Worm (Caenorhabditis elegans) whole organism, L1 larva: ENCODE results near the gene spp-13.

Experiments used
- ama-1 ChIP-seq: fragments of 150-350 bp; optimal IDR thresholded peaks from 2 replicates; lab custom pipeline; 2014
- dpl-1 ChIP-seq, 3 experiments: fragments of 150-350 bp in 2 of 3; sonication (generic microtip) in 1 of 3; optimal IDR thresholded peaks; 2 replicates each; lab custom pipeline; 2014 to 2017; ENCODE audit warnings: missing biosample characterization in 3 of 3, missing genetic modification characterization in 3 of 3, missing genetic modification reagents in 3 of 3
- egl-27 ChIP-seq, 2 experiments: fragments of 150-350 bp in 1 of 2; sonication (generic microtip); optimal IDR thresholded peaks; 3 replicates each; lab custom pipeline; 2017 to 2018; ENCODE audit warnings: missing biosample characterization in 2 of 2, missing genetic modification characterization in 2 of 2, missing genetic modification reagents in 2 of 2
- lin-35 ChIP-seq, 2 experiments: fragments of 150-350 bp; optimal IDR thresholded peaks; 2 replicates each; lab custom pipeline; 2014; ENCODE audit warnings: missing biosample characterization in 2 of 2, missing genetic modification characterization in 2 of 2, missing genetic modification reagents in 2 of 2
- mdl-1 ChIP-seq, 2 experiments: fragments of 150-350 bp; optimal IDR thresholded peaks; 2 replicates each; lab custom pipeline; 2014 to 2017; ENCODE audit warnings: missing biosample characterization in 2 of 2, missing genetic modification characterization in 2 of 2, inconsistent platforms in 1 of 2
- unc-86 ChIP-seq: sonication (generic microtip); optimal IDR thresholded peaks from 2 replicates; lab custom pipeline; 2016; ENCODE audit warnings: missing genetic modification characterization, missing compliant biosample characterization

ce11 chrX:8417727-8418126 is 597 bp downstream of the spp-13 start:
- TF ChIP-seq mdl-1 (tag; optimal IDR thresholded peaks at IDR 0.05; lab: Kevin White, UChicago), result no peak
- TF ChIP-seq lin-35 (GFP tag; optimal IDR thresholded peaks at IDR 0.05; lab: Kevin White, UChicago), result peak in 1 of 2 experiments; percentile 7
- no peak for TF ChIP-seq dpl-1 (GFP tag; optimal IDR thresholded peaks at IDR 0.05; lab: Kevin White, UChicago)
- no peak for TF ChIP-seq egl-27 (tag; optimal IDR thresholded peaks at IDR 0.05; lab: Kevin White, UChicago)
- TF ChIP-seq ama-1 (lab: Kevin White, UChicago), result no peak
- no peak for TF ChIP-seq unc-86 (tag; lab: Kevin White, UChicago)
